Worm (Caenorhabditis elegans): ENCODE data around the gene ddb-1.

- TF ChIP-seq flt-1 (GFP tag; IDR thresholded peaks at IDR 0.05) (no peak), cog-1 (tag; optimal IDR thresholded peaks at IDR 0.05) (no peak), med-1 (GFP tag; optimal IDR thresholded peaks at IDR 0.05; ENCODE audit: insufficient read depth) (no peak), klf-2 (GFP tag; conservative IDR thresholded peaks at IDR 0.05) (no peak)
These were observed 429 bp downstream of the ddb-1 start for ce11 chrIV:12120536-12120935.

All from whole organism, midembryonic.